Fruit fly (Drosophila melanogaster) whole organism, embryonic: Measurements from ENCODE around the gene Drep4.

Source experiments
- Abd-B ChIP-seq: fragments of 200-800 bp; sonication (Bioruptor generic); optimal IDR thresholded peaks from 2 replicates; lab custom pipeline; 2018; ENCODE audit warnings: missing biosample characterization, mild to moderate bottlenecking, missing genetic modification characterization, moderate library complexity
- Asciz ChIP-seq: fragments of 200-800 bp; sonication (Bioruptor generic); optimal IDR thresholded peaks from 2 replicates; lab custom pipeline; 2017; ENCODE audit warnings: missing biosample characterization, mild to moderate bottlenecking, missing genetic modification characterization, missing genetic modification reagents
- BEAF-32 ChIP-seq: fragments of 200-800 bp; sonication (Bioruptor generic); optimal IDR thresholded peaks from 3 replicates; lab custom pipeline; 2017; ENCODE audit warnings: missing biosample characterization, missing genetic modification characterization, mild to moderate bottlenecking, moderate library complexity, missing genetic modification reagents
- CG11504 ChIP-seq: fragments of 200-800 bp; sonication (Bioruptor generic); optimal IDR thresholded peaks from 3 replicates; lab custom pipeline; 2019; ENCODE audit warnings: missing biosample characterization, mild to moderate bottlenecking, missing genetic modification characterization, moderate library complexity
- CG11695 ChIP-seq: fragments of 200-800 bp; sonication (Bioruptor generic); IDR thresholded peaks from 3 replicates; pipeline ENCODE4 v1.3.6; 2022; ENCODE audit warnings: missing biosample characterization, missing genetic modification characterization
- CG12219 ChIP-seq: fragments of 200-800 bp; sonication (Bioruptor generic); optimal IDR thresholded peaks from 3 replicates; lab custom pipeline; 2018; ENCODE audit warnings: missing biosample characterization, mild to moderate bottlenecking, missing genetic modification characterization
- CG14014 ChIP-seq: fragments of 200-800 bp; sonication (Bioruptor generic); IDR thresholded peaks from 2 replicates; pipeline ENCODE4 v1.3.6; 2022; ENCODE audit warnings: missing biosample characterization, missing genetic modification characterization
- CG15479 ChIP-seq: fragments of 200-800 bp; sonication (Bioruptor generic); optimal IDR thresholded peaks from 3 replicates; lab custom pipeline; 2019; ENCODE audit warnings: missing biosample characterization, mild to moderate bottlenecking, missing genetic modification characterization, moderate library complexity
- CG6254 ChIP-seq: fragments of 200-800 bp; sonication (Bioruptor generic); optimal IDR thresholded peaks from 3 replicates; lab custom pipeline; 2017; ENCODE audit warnings: mild to moderate bottlenecking, missing biosample characterization, missing genetic modification reagents, missing genetic modification characterization
- CG6689 ChIP-seq: fragments of 200-800 bp; sonication (Bioruptor generic); IDR thresholded peaks from 2 replicates; pipeline ENCODE4 v1.3.6; 2022; ENCODE audit warnings: missing biosample characterization, missing genetic modification characterization
- CG7839 ChIP-seq: fragments of 200-800 bp; sonication (Bioruptor generic); optimal IDR thresholded peaks from 3 replicates; lab custom pipeline; 2018; ENCODE audit warnings: missing biosample characterization, mild to moderate bottlenecking, missing genetic modification characterization, moderate library complexity
- CG8765 ChIP-seq: fragments of 200-800 bp; sonication (Bioruptor generic); IDR thresholded peaks from 2 replicates; pipeline ENCODE4 v1.3.6; 2022; ENCODE audit warnings: missing biosample characterization, missing genetic modification characterization
- Dll ChIP-seq: fragments of 200-800 bp; sonication (Bioruptor generic); IDR thresholded peaks from 4 replicates; pipeline ENCODE4 v1.3.6; 2022; ENCODE audit warnings: missing biosample characterization, missing genetic modification characterization; ENCODE audit not compliant: partially characterized antibody
- Drgx ChIP-seq: fragments of 200-800 bp; sonication (Bioruptor generic); IDR thresholded peaks from 2 replicates; pipeline ENCODE4 v1.3.6; 2022; ENCODE audit warnings: missing biosample characterization, missing genetic modification characterization
- Gug ChIP-seq: fragments of 200-800 bp; sonication (Bioruptor generic); IDR thresholded peaks from 4 replicates; pipeline ENCODE4 v1.3.6; 2022; ENCODE audit warnings: missing biosample characterization, missing genetic modification characterization
- Hand ChIP-seq: fragments of 200-800 bp; sonication (Bioruptor generic); optimal IDR thresholded peaks from 2 replicates; lab custom pipeline; 2017; ENCODE audit warnings: mild to moderate bottlenecking, missing biosample characterization, missing genetic modification reagents, missing genetic modification characterization
- HmgZ ChIP-seq: fragments of 200-800 bp; sonication (Bioruptor generic); optimal IDR thresholded peaks from 2 replicates; lab custom pipeline; 2018; ENCODE audit warnings: missing biosample characterization, mild to moderate bottlenecking, missing genetic modification characterization
- Hmr ChIP-seq: fragments of 200-800 bp; sonication (Bioruptor generic); optimal IDR thresholded peaks from 3 replicates; lab custom pipeline; 2017; ENCODE audit warnings: mild to moderate bottlenecking, missing biosample characterization, missing genetic modification reagents, missing genetic modification characterization
- NK7.1 ChIP-seq: fragments of 200-800 bp; sonication (Bioruptor generic); optimal IDR thresholded peaks from 3 replicates; lab custom pipeline; 2016; ENCODE audit warnings: missing biosample characterization, missing genetic modification characterization
- Scr ChIP-seq: fragments of 200-800 bp; sonication (Bioruptor generic); IDR thresholded peaks from 2 replicates; pipeline ENCODE4 v1.3.6; 2022; ENCODE audit warnings: missing biosample characterization, missing genetic modification characterization; ENCODE audit not compliant: partially characterized antibody
- Xrp1 ChIP-seq: fragments of 200-800 bp; sonication (Bioruptor generic); IDR thresholded peaks from 2 replicates; pipeline ENCODE4 v1.3.6; 2022; ENCODE audit warnings: missing biosample characterization, missing genetic modification characterization
- aop ChIP-seq: fragments of 200-800 bp; sonication (Bioruptor generic); IDR thresholded peaks from 2 replicates; pipeline ENCODE4 v1.3.6; 2022; ENCODE audit warnings: missing biosample characterization, missing genetic modification characterization
- ara ChIP-seq: fragments of 200-800 bp; sonication (Bioruptor generic); IDR thresholded peaks from 2 replicates; pipeline ENCODE4 v1.3.6; 2022; ENCODE audit warnings: missing biosample characterization, missing genetic modification characterization
- ase ChIP-seq: fragments of 200-800 bp; sonication (Bioruptor generic); IDR thresholded peaks from 3 replicates; pipeline ENCODE4 v1.3.6; 2022; ENCODE audit warnings: missing biosample characterization, missing genetic modification characterization
- bsh ChIP-seq, 2 experiments: fragments of 200-800 bp; sonication (Bioruptor generic); optimal IDR thresholded peaks; 2 replicates each; lab custom pipeline; 2017 to 2018; ENCODE audit warnings: mild to moderate bottlenecking in 2 of 2, missing biosample characterization in 2 of 2, missing genetic modification characterization in 2 of 2, moderate library complexity in 1 of 2
- cas ChIP-seq: fragments of 200-800 bp; sonication (Bioruptor generic); IDR thresholded peaks from 2 replicates; pipeline ENCODE4 v1.3.6; 2022; ENCODE audit warnings: missing biosample characterization, missing genetic modification characterization
- cato ChIP-seq: fragments of 200-800 bp; sonication (Bioruptor generic); optimal IDR thresholded peaks from 2 replicates; lab custom pipeline; 2016; ENCODE audit warnings: missing biosample characterization, missing genetic modification characterization, borderline replicate concordance
- chif ChIP-seq, 2 experiments: fragments of 200-800 bp; sonication (Bioruptor generic); optimal IDR thresholded peaks; 3 replicates each; lab custom pipeline; 2016; ENCODE audit warnings: missing biosample characterization in 2 of 2, missing genetic modification characterization in 2 of 2
- ci ChIP-seq: fragments of 200-800 bp; sonication (Bioruptor generic); IDR thresholded peaks from 3 replicates; pipeline ENCODE4 v1.3.6; 2022; ENCODE audit warnings: missing biosample characterization, missing genetic modification characterization
- dmrt11E ChIP-seq: fragments of 200-800 bp; sonication (Bioruptor generic); optimal IDR thresholded peaks from 3 replicates; lab custom pipeline; 2018; ENCODE audit warnings: missing biosample characterization, mild to moderate bottlenecking, missing genetic modification characterization, moderate library complexity
- eve ChIP-seq, 2 experiments: fragments of >200 bp; optimal IDR thresholded peaks; 2 replicates each; lab custom pipeline; 2017; ENCODE audit warnings: missing biosample characterization in 2 of 2, missing genetic modification characterization in 2 of 2
- eyg ChIP-seq: fragments of 200-800 bp; sonication (Bioruptor generic); optimal IDR thresholded peaks from 3 replicates; lab custom pipeline; 2016; ENCODE audit warnings: missing biosample characterization, missing genetic modification characterization
- kay ChIP-seq: fragments of 200-800 bp; sonication (Bioruptor generic); optimal IDR thresholded peaks from 2 replicates; lab custom pipeline; 2016; ENCODE audit warnings: missing biosample characterization, missing genetic modification characterization
- klu ChIP-seq: fragments of 200-800 bp; sonication (Bioruptor generic); IDR thresholded peaks from 2 replicates; pipeline ENCODE4 v1.3.6; 2022; ENCODE audit warnings: missing biosample characterization, missing genetic modification characterization
- nom ChIP-seq: fragments of 200-800 bp; sonication (Bioruptor generic); optimal IDR thresholded peaks from 2 replicates; lab custom pipeline; 2017; ENCODE audit warnings: missing biosample characterization, missing genetic modification characterization, mild to moderate bottlenecking, moderate library complexity, missing genetic modification reagents
- odd ChIP-seq: fragments of 200-800 bp; sonication (Bioruptor generic); optimal IDR thresholded peaks from 2 replicates; lab custom pipeline; 2017; ENCODE audit warnings: missing biosample characterization, mild to moderate bottlenecking, missing genetic modification characterization
- org-1 ChIP-seq: fragments of 200-800 bp; sonication (Bioruptor generic); optimal IDR thresholded peaks from 2 replicates; lab custom pipeline; 2017; ENCODE audit warnings: missing biosample characterization, missing genetic modification characterization
- pita ChIP-seq: fragments of 200-800 bp; sonication (Bioruptor generic); optimal IDR thresholded peaks from 2 replicates; lab custom pipeline; 2017; ENCODE audit warnings: missing biosample characterization, mild to moderate bottlenecking, missing genetic modification characterization
- psq ChIP-seq: fragments of 200-800 bp; sonication (Bioruptor generic); optimal IDR thresholded peaks from 2 replicates; lab custom pipeline; 2017; ENCODE audit warnings: missing biosample characterization, missing genetic modification characterization
- ro ChIP-seq: fragments of 200-800 bp; sonication (Bioruptor generic); IDR thresholded peaks from 2 replicates; pipeline ENCODE4 v1.3.6; 2022; ENCODE audit warnings: missing biosample characterization, missing genetic modification characterization
- sc ChIP-seq, 3 experiments: fragments of >200 bp in 2 of 3; fragments of 200-800 bp in 1 of 3; sonication (Bioruptor generic) in 1 of 3; optimal IDR thresholded peaks; 2 replicates in 2 of 3; 3 replicates in 1 of 3; lab custom pipeline; 2017; ENCODE audit warnings: mild to moderate bottlenecking in 1 of 3, missing biosample characterization in 1 of 3, missing genetic modification characterization in 1 of 3, missing genetic modification reagents in 1 of 3
- sens-2 ChIP-seq: fragments of 200-800 bp; sonication (Bioruptor generic); IDR thresholded peaks from 2 replicates; pipeline ENCODE4 v1.3.6; 2022; ENCODE audit warnings: missing biosample characterization, missing genetic modification characterization
- seq ChIP-seq: fragments of 200-800 bp; sonication (Bioruptor generic); IDR thresholded peaks from 2 replicates; pipeline ENCODE4 v1.3.6; 2022; ENCODE audit warnings: missing biosample characterization, missing genetic modification characterization
- so ChIP-seq: fragments of 200-800 bp; sonication (Bioruptor generic); IDR thresholded peaks from 3 replicates; pipeline ENCODE4 v1.3.6; 2022; ENCODE audit warnings: missing biosample characterization, missing genetic modification characterization
- tap ChIP-seq: fragments of 200-800 bp; optimal IDR thresholded peaks from 3 replicates; lab custom pipeline; 2019; ENCODE audit warnings: missing biosample characterization, mild to moderate bottlenecking, missing genetic modification characterization, moderate library complexity
- toy ChIP-seq: fragments of 200-800 bp; sonication (Bioruptor generic); IDR thresholded peaks from 2 replicates; pipeline ENCODE4 v1.3.6; 2022; ENCODE audit warnings: missing biosample characterization, missing genetic modification characterization
- twi ChIP-seq: fragments of 200-800 bp; optimal IDR thresholded peaks from 2 replicates; lab custom pipeline; 2019; ENCODE audit warnings: missing biosample characterization, mild to moderate bottlenecking, missing genetic modification characterization, moderate library complexity
- tx ChIP-seq: fragments of 200-800 bp; sonication (Bioruptor generic); optimal IDR thresholded peaks from 2 replicates; lab custom pipeline; 2016; ENCODE audit warnings: missing biosample characterization, missing genetic modification characterization
- vfl ChIP-seq: fragments of 200-800 bp; sonication (Bioruptor generic); optimal IDR thresholded peaks from 2 replicates; lab custom pipeline; 2016; ENCODE audit warnings: missing biosample characterization, missing genetic modification characterization
- wdn ChIP-seq: fragments of 200-800 bp; sonication (Bioruptor generic); IDR thresholded peaks from 2 replicates; pipeline ENCODE4 v1.3.6; 2022; ENCODE audit warnings: missing biosample characterization, missing genetic modification characterization

Gene Drep4

dm6 chr2L:13258702-13259101 is 27.6 kb downstream of the Drep4 start (continued):
- TF ChIP-seq Dll (GFP tag; lab: Robert Waterston, UW) (no peak), vfl (GFP tag; lab: Kevin White, UChicago) (no peak), CG7839 (tag; lab: Kevin White, UChicago) (peak; percentile 48), sc (optimal IDR thresholded peaks at IDR 0.05; lab: Kevin White, UChicago) (no peak), sc (GFP tag; optimal IDR thresholded peaks at IDR 0.05; lab: Kevin White, UChicago) (no peak), CG15479 (no peak), klu (GFP tag; lab: Robert Waterston, UW) (no peak), Drgx (GFP tag; lab: Robert Waterston, UW) (peak; percentile 53; the same call in 1 of the 2 replicates), CG11504 (tag; lab: Kevin White, UChicago) (peak; percentile 48), twi (no peak), CG12219 (GFP tag; lab: Kevin White, UChicago) (peak; percentile 47), Xrp1 (GFP tag; lab: Robert Waterston, UW) (peak; percentile 40; the same call in 1 of the 2 replicates), odd (GFP tag; lab: Kevin White, UChicago) (no peak), cas (no peak), tx (no peak), bsh (GFP tag; optimal IDR thresholded peaks at IDR 0.05; lab: Kevin White, UChicago) (peak in 1 of 2 experiments; percentile 52), Hmr (GFP tag; lab: Kevin White, UChicago) (peak; percentile 8), CG14014 (GFP tag; lab: Robert Waterston, UW) (0 out of 2 replicates have a peak, but pooled peaks have one; percentile 23), Gug (GFP tag; lab: Robert Waterston, UW) (no peak), tap (peak; percentile 43), pita (GFP tag; lab: Kevin White, UChicago) (no peak), dmrt11E (no peak), CG6254 (GFP tag; lab: Kevin White, UChicago) (peak; percentile 3), seq (GFP tag; lab: Robert Waterston, UW) (0 out of 2 replicates have a peak, but pooled peaks have one; percentile 19), Abd-B (GFP tag; lab: Kevin White, UChicago) (no peak), ci (GFP tag; lab: Robert Waterston, UW) (peak; percentile 51; the same call in 2 of the 3 replicates), CG6689 (peak; percentile 36; the same call in 1 of the 2 replicates), ara (GFP tag; lab: Robert Waterston, UW) (0 out of 2 replicates have a peak, but pooled peaks have one; percentile 26), Scr (GFP tag; lab: Robert Waterston, UW) (no peak), Asciz (GFP tag; lab: Kevin White, UChicago) (peak; percentile 7), sens-2 (GFP tag; lab: Robert Waterston, UW) (no peak)

- no peak for TF ChIP-seq toy (GFP tag; lab: Robert Waterston, UW)
- no peak for TF ChIP-seq ase (GFP tag; lab: Robert Waterston, UW)
- TF ChIP-seq wdn, result no peak
- no peak for TF ChIP-seq aop (GFP tag; lab: Robert Waterston, UW)
- TF ChIP-seq NK7.1 (GFP tag; lab: Kevin White, UChicago), result no peak
- no peak for TF ChIP-seq eyg (GFP tag; lab: Kevin White, UChicago)
- TF ChIP-seq ro (GFP tag; lab: Robert Waterston, UW), result no peak
- TF ChIP-seq BEAF-32 (GFP tag; lab: Kevin White, UChicago), result no peak
- no peak for TF ChIP-seq CG11695 (GFP tag; lab: Robert Waterston, UW)
- no peak for TF ChIP-seq cato (GFP tag; lab: Kevin White, UChicago)
- no peak for TF ChIP-seq Hand (GFP tag; lab: Kevin White, UChicago)
- no peak for TF ChIP-seq org-1 (GFP tag; lab: Kevin White, UChicago)
- no peak for TF ChIP-seq kay (GFP tag; lab: Kevin White, UChicago)
- no peak for TF ChIP-seq CG8765 (GFP tag; lab: Robert Waterston, UW)
- TF ChIP-seq eve (GFP tag; optimal IDR thresholded peaks at IDR 0.05; lab: Kevin White, UChicago), result no peak
- TF ChIP-seq psq (GFP tag; lab: Kevin White, UChicago), result no peak
- TF ChIP-seq so (GFP tag; lab: Robert Waterston, UW), result no peak
- no peak for TF ChIP-seq HmgZ (tag; lab: Kevin White, UChicago)
- TF ChIP-seq nom (GFP tag; lab: Kevin White, UChicago), result no peak
- TF ChIP-seq chif (GFP tag; optimal IDR thresholded peaks at IDR 0.05; lab: Kevin White, UChicago), result no peak
- TF ChIP-seq, all 482 proteins: peak for 0
Measured at dm6 chr2L:13257177-13257576, 29.1 kb downstream of the Drep4 start, which contains the start of gene Naa20B. Gene Naa20B (plus strand): TSS chr2L:13257477.
